Worm (Caenorhabditis elegans): ENCODE data around the gene ehn-3.

DNA sequence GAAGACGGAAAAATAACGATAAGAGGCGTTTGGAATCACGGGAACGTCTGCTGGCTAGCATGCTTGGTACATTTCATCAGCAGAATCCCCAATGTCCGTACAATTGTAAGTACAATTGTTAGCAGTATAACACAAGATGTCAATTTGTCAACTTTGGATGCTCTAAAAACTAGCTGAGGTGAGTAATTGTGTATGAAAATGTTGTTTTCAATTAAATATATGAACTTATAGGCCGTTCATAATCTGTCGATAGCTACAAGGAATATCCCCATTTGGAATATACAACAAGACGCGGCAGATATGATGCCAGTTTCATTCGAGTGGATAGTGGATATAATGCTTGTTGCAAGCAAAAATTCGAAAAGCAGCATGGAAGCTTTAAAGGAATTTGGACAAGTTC lies 34.0 kb downstream of the ehn-3 start, which contains the start of gene F41H10.12:
- TF ChIP-seq hmg-4 (GFP tag; optimal IDR thresholded peaks at IDR 0.05), result no peak
- no peak for TF ChIP-seq ama-1 (optimal IDR thresholded peaks at IDR 0.05)
- TF ChIP-seq ets-7 (tag; optimal IDR thresholded peaks at IDR 0.05), result no peak
